Worm (Caenorhabditis elegans) whole organism, early embryonic: ENCODE measurements around the gene B0334.4.

Source experiments
- B0310.2 ChIP-seq: sonication (generic microtip); optimal IDR thresholded peaks from 2 replicates; lab custom pipeline; 2016; ENCODE audit warnings: mild to moderate bottlenecking, missing genetic modification characterization, missing compliant biosample characterization
- F13C5.2 ChIP-seq: sonication (generic microtip); optimal IDR thresholded peaks from 2 replicates; lab custom pipeline; 2017; ENCODE audit warnings: mild to moderate bottlenecking, missing genetic modification characterization, inconsistent platforms, missing compliant biosample characterization
- aly-1 ChIP-seq: sonication (generic microtip); optimal IDR thresholded peaks from 2 replicates; lab custom pipeline; 2016; ENCODE audit warnings: missing genetic modification characterization, missing compliant biosample characterization
- ama-1 ChIP-seq: fragments of 150-350 bp; optimal IDR thresholded peaks from 2 replicates; lab custom pipeline; 2014
- ceh-13 ChIP-seq: fragments of 200-800 bp; sonication (Bioruptor generic); optimal IDR thresholded peaks from 2 replicates; lab custom pipeline; 2018; ENCODE audit warnings: mild to moderate bottlenecking, missing genetic modification characterization, missing compliant biosample characterization
- ceh-36 ChIP-seq: sonication (generic microtip); optimal IDR thresholded peaks from 2 replicates; lab custom pipeline; 2016; ENCODE audit warnings: missing genetic modification characterization, inconsistent platforms, missing compliant biosample characterization
- ets-7 ChIP-seq: sonication (generic microtip); optimal IDR thresholded peaks from 2 replicates; lab custom pipeline; 2016; ENCODE audit warnings: missing genotype, missing genetic modification characterization, missing compliant biosample characterization
- flt-1 ChIP-seq: fragments of 200-800 bp; sonication (Bioruptor generic); IDR thresholded peaks from 2 replicates; pipeline ENCODE4 v1.3.6; 2022; ENCODE audit warnings: missing genetic modification characterization, missing compliant biosample characterization
- hmbx-1 ChIP-seq: sonication (generic microtip); optimal IDR thresholded peaks from 2 replicates; lab custom pipeline; 2016; ENCODE audit warnings: mild to moderate bottlenecking, missing genetic modification characterization, missing compliant biosample characterization
- hmg-4 ChIP-seq: fragments of 200-800 bp; sonication (Bioruptor generic); optimal IDR thresholded peaks from 2 replicates; lab custom pipeline; 2018; ENCODE audit warnings: mild to moderate bottlenecking, missing genetic modification characterization, missing compliant biosample characterization
- hnd-1 ChIP-seq: sonication (generic microtip); optimal IDR thresholded peaks from 2 replicates; lab custom pipeline; 2016; ENCODE audit warnings: missing genetic modification characterization, missing compliant biosample characterization
- pes-1 ChIP-seq: fragments of 200-800 bp; sonication (Bioruptor generic); IDR thresholded peaks from 2 replicates; pipeline ENCODE4 v1.3.6; 2022; ENCODE audit warnings: missing genetic modification reagents, missing genetic modification characterization, missing compliant biosample characterization
- scrt-1 ChIP-seq: fragments of 200-800 bp; sonication (Bioruptor generic); IDR thresholded peaks from 2 replicates; pipeline ENCODE4 v1.3.6; 2022; ENCODE audit warnings: missing genetic modification characterization, missing compliant biosample characterization
- sea-1 ChIP-seq: fragments of 200-800 bp; sonication (Bioruptor generic); conservative IDR thresholded peaks from 2 replicates; pipeline ENCODE4 v1.3.6; 2022; ENCODE audit warnings: missing genetic modification characterization, missing compliant biosample characterization
- tbx-11 ChIP-seq: fragments of 200-800 bp; sonication (Bioruptor generic); IDR thresholded peaks from 2 replicates; pipeline ENCODE4 v1.3.6; 2022; ENCODE audit warnings: missing genetic modification characterization, missing compliant biosample characterization
- tbx-37 ChIP-seq: fragments of 200-800 bp; sonication (Bioruptor generic); conservative IDR thresholded peaks from 2 replicates; pipeline ENCODE4 v1.3.6; 2022; ENCODE audit warnings: missing genetic modification reagents, missing genetic modification characterization, missing compliant biosample characterization
- tra-4 ChIP-seq: sonication (generic microtip); optimal IDR thresholded peaks from 2 replicates; lab custom pipeline; 2017; ENCODE audit warnings: missing genetic modification characterization, missing compliant biosample characterization

Gene B0334.4

ce11 chrII:11495307-11495706, at the start of gene B0334.4, which contains the start of gene ooc-3:
Gene B0334.4 (plus strand): TSS chrII:11495692.
Gene ooc-3 (minus strand): TSS chrII:11495321.
- TF ChIP-seq sea-1 (GFP tag; lab: Robert Waterston, UW): no peak
- TF ChIP-seq F13C5.2: no peak
- no peak for TF ChIP-seq flt-1 (GFP tag; lab: Robert Waterston, UW)
- TF ChIP-seq scrt-1 (GFP tag; lab: Robert Waterston, UW): no peak
- no peak for TF ChIP-seq ets-7 (tag; lab: Kevin White, UChicago)
- TF ChIP-seq tra-4: no peak
- TF ChIP-seq ceh-36 (tag; lab: Kevin White, UChicago): no peak
- no peak for TF ChIP-seq hmg-4
- no peak for TF ChIP-seq hnd-1 (tag; lab: Kevin White, UChicago)
- TF ChIP-seq tbx-11 (GFP tag; lab: Robert Waterston, UW): no peak
- TF ChIP-seq ceh-13: no peak
- TF ChIP-seq hmbx-1 (tag; lab: Kevin White, UChicago): no peak
- TF ChIP-seq aly-1: no peak
- TF ChIP-seq B0310.2 (tag; lab: Kevin White, UChicago): no peak
- no peak for TF ChIP-seq pes-1 (GFP tag; lab: Robert Waterston, UW)
- TF ChIP-seq ama-1: no peak
- no peak for TF ChIP-seq tbx-37

- no peak for TF ChIP-seq F13C5.2
- no peak for TF ChIP-seq sea-1 (GFP tag; lab: Robert Waterston, UW)
- no peak for TF ChIP-seq ama-1
- TF ChIP-seq tbx-11 (GFP tag; lab: Robert Waterston, UW): no peak
- TF ChIP-seq scrt-1 (GFP tag; lab: Robert Waterston, UW): no peak
- no peak for TF ChIP-seq pes-1 (GFP tag; lab: Robert Waterston, UW)
- TF ChIP-seq ets-7 (tag; lab: Kevin White, UChicago): no peak
- no peak for TF ChIP-seq hnd-1 (tag; lab: Kevin White, UChicago)
- no peak for TF ChIP-seq tra-4
- TF ChIP-seq flt-1 (GFP tag; lab: Robert Waterston, UW): no peak
- TF ChIP-seq hmg-4: no peak
Observed at ce11 chrII:11448753-11449152, 46.7 kb upstream of the B0334.4 start, which contains the start of gene W02B12.1. Gene W02B12.1 (plus strand): TSS chrII:11449021.

DNA sequence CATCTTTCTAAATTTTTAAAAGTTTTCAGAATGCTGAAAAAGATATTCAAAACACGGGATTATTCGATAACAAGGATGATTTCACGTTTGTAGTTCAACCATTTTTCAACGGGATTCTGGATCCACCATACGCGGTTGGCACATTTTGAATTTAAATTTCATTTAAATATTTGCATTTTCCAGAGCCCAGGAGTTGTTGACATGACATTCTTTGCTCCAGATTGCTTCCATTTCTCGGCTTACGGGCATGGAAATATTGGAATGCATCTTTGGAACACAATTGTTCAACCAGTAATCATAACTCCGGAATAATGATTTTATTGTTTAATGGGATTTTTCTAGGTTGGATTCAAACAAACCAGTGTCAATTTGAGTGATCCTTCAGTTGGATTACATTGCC, 44.6 kb upstream of the B0334.4 start:
- TF ChIP-seq scrt-1 (GFP tag; lab: Robert Waterston, UW) (no peak), tra-4 (no peak), flt-1 (GFP tag; lab: Robert Waterston, UW) (no peak), aly-1 (no peak)

DNA sequence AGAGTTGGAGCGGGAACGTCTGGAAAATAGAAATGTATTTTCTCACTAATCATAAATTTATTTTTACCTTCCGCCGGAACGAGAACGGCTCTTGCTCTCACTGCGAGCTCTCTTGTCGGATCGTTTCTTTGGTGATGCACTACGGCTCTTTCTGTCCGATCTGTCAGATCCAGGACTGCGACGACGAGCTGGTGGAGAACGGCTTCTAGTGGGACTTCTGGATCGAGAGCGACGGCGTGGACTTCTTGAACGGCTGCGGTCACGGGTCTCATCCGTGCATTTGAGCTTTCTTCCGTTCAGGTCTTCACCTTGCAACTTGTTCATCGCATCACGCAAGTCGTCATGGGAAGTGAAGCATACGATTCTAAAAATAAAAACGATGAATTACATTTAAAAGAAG, 43.8 kb upstream of the B0334.4 start:
- no peak for TF ChIP-seq aly-1
- no peak for TF ChIP-seq F13C5.2
- no peak for TF ChIP-seq sea-1 (GFP tag; lab: Robert Waterston, UW)
- TF ChIP-seq tbx-37: no peak
- no peak for TF ChIP-seq ama-1
- TF ChIP-seq hmg-4: no peak
- TF ChIP-seq flt-1 (GFP tag; lab: Robert Waterston, UW): no peak
- TF ChIP-seq B0310.2 (tag; lab: Kevin White, UChicago): no peak
- no peak for TF ChIP-seq ets-7 (tag; lab: Kevin White, UChicago)
- TF ChIP-seq ceh-13: no peak
- TF ChIP-seq hnd-1 (tag; lab: Kevin White, UChicago): no peak
- TF ChIP-seq scrt-1 (GFP tag; lab: Robert Waterston, UW): no peak
- no peak for TF ChIP-seq tbx-11 (GFP tag; lab: Robert Waterston, UW)
- no peak for TF ChIP-seq hmbx-1 (tag; lab: Kevin White, UChicago)
- TF ChIP-seq tra-4: no peak
- no peak for TF ChIP-seq ceh-36 (tag; lab: Kevin White, UChicago)
- no peak for TF ChIP-seq pes-1 (GFP tag; lab: Robert Waterston, UW)

DNA sequence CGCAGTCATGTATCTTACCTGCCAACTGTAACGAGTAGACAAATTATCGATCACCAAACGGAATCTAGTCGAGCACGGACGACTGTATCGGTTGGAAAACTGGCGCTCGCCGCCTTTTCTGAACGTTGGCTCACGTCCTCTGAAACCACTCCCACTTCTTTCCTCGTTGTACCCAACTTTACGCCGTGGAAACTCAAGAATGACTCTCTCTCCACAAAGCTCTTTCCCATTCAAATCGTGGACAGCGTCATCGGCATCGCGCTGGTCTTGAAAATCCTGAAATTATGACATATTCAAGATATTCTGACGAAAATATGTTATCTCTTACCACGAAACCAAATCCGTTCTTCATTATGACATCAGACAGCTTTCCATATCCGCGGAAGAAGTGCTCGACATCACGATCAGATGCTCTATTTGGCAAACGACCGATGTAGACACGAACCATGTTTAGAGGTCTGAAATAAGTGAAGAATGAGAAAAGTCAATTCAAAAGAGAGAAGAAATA, 42.9 kb upstream of the B0334.4 start, which contains the start of gene rsp-2:
rsp-2 (minus strand) TSS at position 458 of the 508 bp plus-strand sequence.
- no peak for TF ChIP-seq aly-1

DNA sequence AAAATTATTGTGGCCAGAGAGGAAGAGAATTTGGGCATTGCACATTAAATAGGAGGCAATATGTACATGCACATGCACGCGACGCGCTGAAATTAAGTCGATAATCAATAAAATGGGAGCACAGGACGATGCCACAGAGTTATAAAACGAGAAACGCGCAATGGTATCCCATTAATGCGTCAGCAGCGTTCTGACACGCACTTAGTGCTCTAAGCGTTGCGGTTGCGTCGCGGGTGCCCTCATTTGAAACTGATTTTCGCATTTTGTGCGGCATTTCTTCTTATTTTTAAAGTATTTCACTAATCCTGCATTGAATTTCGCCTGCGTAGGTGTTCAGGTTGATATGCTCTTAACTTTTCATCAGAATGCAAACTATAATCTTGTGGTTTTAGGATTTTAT, 42.5 kb upstream of the B0334.4 start, which contains the start of gene rsp-1:
rsp-1 (plus strand) TSS at position 338 of the 400 bp plus-strand sequence.
- TF ChIP-seq tra-4: peak; percentile 30
- peak; percentile 4 for TF ChIP-seq F13C5.2
- TF ChIP-seq ceh-13: no peak
- no peak for TF ChIP-seq flt-1 (GFP tag; lab: Robert Waterston, UW)
- no peak for TF ChIP-seq ama-1
- 0 out of 2 replicates have a peak, but pooled peaks have one; percentile 8 for TF ChIP-seq tbx-37
- no peak for TF ChIP-seq hmbx-1 (tag; lab: Kevin White, UChicago)
- no peak for TF ChIP-seq tbx-11 (GFP tag; lab: Robert Waterston, UW)
- TF ChIP-seq hmg-4: peak; percentile 55
- TF ChIP-seq ceh-36 (tag; lab: Kevin White, UChicago): peak; percentile 62
- TF ChIP-seq sea-1 (GFP tag; lab: Robert Waterston, UW): no peak
- peak; percentile 73 for TF ChIP-seq aly-1
- TF ChIP-seq B0310.2 (tag; lab: Kevin White, UChicago): no peak
- TF ChIP-seq pes-1 (GFP tag; lab: Robert Waterston, UW): peak; percentile 54; the same call in 1 of the 2 replicates
- no peak for TF ChIP-seq ets-7 (tag; lab: Kevin White, UChicago)
- no peak for TF ChIP-seq hnd-1 (tag; lab: Kevin White, UChicago)
- TF ChIP-seq scrt-1 (GFP tag; lab: Robert Waterston, UW): peak; percentile 48; the same call in 1 of the 2 replicates

ce11 chrII:11453639-11454038, 41.9 kb upstream of the B0334.4 start:
- TF ChIP-seq ceh-13: no peak
- no peak for TF ChIP-seq aly-1
- no peak for TF ChIP-seq ama-1
- TF ChIP-seq tbx-11 (GFP tag; lab: Robert Waterston, UW): no peak
- TF ChIP-seq sea-1 (GFP tag; lab: Robert Waterston, UW): no peak
- TF ChIP-seq ceh-36 (tag; lab: Kevin White, UChicago): no peak
- TF ChIP-seq hnd-1 (tag; lab: Kevin White, UChicago): no peak
- TF ChIP-seq ets-7 (tag; lab: Kevin White, UChicago): no peak

DNA sequence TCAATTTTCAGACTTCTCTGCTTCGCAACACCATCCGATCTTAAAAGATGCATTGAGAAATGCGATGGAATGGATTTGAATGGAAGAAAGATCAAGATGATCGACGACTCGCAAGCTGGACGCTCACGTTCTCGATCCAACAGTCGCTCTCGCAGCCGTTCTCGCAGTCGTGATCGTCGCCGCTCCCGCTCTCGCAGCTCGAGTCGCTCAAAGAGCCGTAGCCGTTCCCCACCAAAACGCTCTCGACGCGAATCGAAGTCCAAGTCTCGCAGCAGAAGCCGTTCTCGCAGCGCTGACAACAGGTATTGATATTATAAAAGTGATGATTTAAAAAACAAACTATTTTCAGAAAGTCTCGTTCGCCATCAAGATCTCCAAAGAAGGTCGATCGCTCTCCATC, 40.4 kb upstream of the B0334.4 start:
- TF ChIP-seq ceh-13 (no peak), flt-1 (GFP tag; lab: Robert Waterston, UW) (no peak), hmbx-1 (tag; lab: Kevin White, UChicago) (no peak)
